Fruit fly (Drosophila melanogaster) whole organism, embryonic: Measurements from ENCODE around the gene CG44142.

Experiments
- Atf-2 ChIP-seq: fragments of 200-800 bp; sonication (Bioruptor generic); optimal IDR thresholded peaks from 2 replicates; lab custom pipeline; 2016; ENCODE audit warnings: missing biosample characterization, missing genetic modification characterization
- Atf6 ChIP-seq: fragments of 200-800 bp; sonication (Bioruptor generic); IDR thresholded peaks from 2 replicates; pipeline ENCODE4 v1.3.6; 2022; ENCODE audit warnings: missing biosample characterization, missing genetic modification characterization
- CG10267 ChIP-seq: fragments of 200-800 bp; sonication (Bioruptor generic); optimal IDR thresholded peaks from 2 replicates; lab custom pipeline; 2018; ENCODE audit warnings: missing biosample characterization, mild to moderate bottlenecking, missing genetic modification characterization, moderate library complexity
- CG10274 ChIP-seq: fragments of 200-800 bp; sonication (Bioruptor generic); optimal IDR thresholded peaks from 3 replicates; lab custom pipeline; 2017; ENCODE audit warnings: missing biosample characterization, mild to moderate bottlenecking, missing genetic modification characterization
- CG10366 ChIP-seq: fragments of 200-800 bp; sonication (Bioruptor generic); IDR thresholded peaks from 2 replicates; pipeline ENCODE4 v1.3.6; 2022; ENCODE audit warnings: missing biosample characterization, missing genetic modification characterization
- CG11398 ChIP-seq: fragments of 200-800 bp; sonication (Bioruptor generic); optimal IDR thresholded peaks from 2 replicates; lab custom pipeline; 2016; ENCODE audit warnings: missing biosample characterization, missing genetic modification characterization
- CG12769 ChIP-seq: fragments of 200-800 bp; sonication (Bioruptor generic); optimal IDR thresholded peaks from 2 replicates; lab custom pipeline; 2019; ENCODE audit warnings: missing biosample characterization, mild to moderate bottlenecking, missing genetic modification characterization, moderate library complexity
- CG13894 ChIP-seq: fragments of 200-800 bp; sonication (Bioruptor generic); optimal IDR thresholded peaks from 3 replicates; lab custom pipeline; 2018; ENCODE audit warnings: missing biosample characterization, mild to moderate bottlenecking, missing genetic modification characterization, moderate library complexity
- CG1647 ChIP-seq: fragments of 200-800 bp; sonication (Bioruptor generic); optimal IDR thresholded peaks from 3 replicates; lab custom pipeline; 2016; ENCODE audit warnings: missing biosample characterization, missing genetic modification characterization
- CG17361 ChIP-seq: fragments of 200-800 bp; sonication (Bioruptor generic); IDR thresholded peaks from 3 replicates; pipeline ENCODE4 v1.3.6; 2022; ENCODE audit warnings: missing biosample characterization, missing genetic modification characterization
- CG17385 ChIP-seq: fragments of 200-800 bp; sonication (Bioruptor generic); optimal IDR thresholded peaks from 3 replicates; lab custom pipeline; 2018; ENCODE audit warnings: missing biosample characterization, mild to moderate bottlenecking, missing genetic modification characterization
- CG2129 ChIP-seq: fragments of 200-800 bp; sonication (Bioruptor generic); IDR thresholded peaks from 2 replicates; pipeline ENCODE4 v1.3.6; 2022; ENCODE audit warnings: missing biosample characterization, missing genetic modification characterization; ENCODE audit not compliant: partially characterized antibody
- CG3407 ChIP-seq: fragments of 200-800 bp; sonication (Bioruptor generic); optimal IDR thresholded peaks from 2 replicates; lab custom pipeline; 2018; ENCODE audit warnings: missing biosample characterization, mild to moderate bottlenecking, missing genetic modification characterization
- CG4617 ChIP-seq: fragments of 200-800 bp; sonication (Bioruptor generic); optimal IDR thresholded peaks from 3 replicates; lab custom pipeline; 2016; ENCODE audit warnings: missing biosample characterization, missing genetic modification characterization, borderline replicate concordance
- CG6654 ChIP-seq: fragments of 200-800 bp; sonication (Bioruptor generic); optimal IDR thresholded peaks from 2 replicates; lab custom pipeline; 2017; ENCODE audit warnings: missing biosample characterization, mild to moderate bottlenecking, missing genetic modification characterization
- CG7745 ChIP-seq: fragments of 200-800 bp; sonication (Bioruptor generic); optimal IDR thresholded peaks from 2 replicates; lab custom pipeline; 2018; ENCODE audit warnings: missing biosample characterization, mild to moderate bottlenecking, missing genetic modification characterization, moderate library complexity
- CG8944 ChIP-seq: fragments of 200-800 bp; sonication (Bioruptor generic); optimal IDR thresholded peaks from 3 replicates; lab custom pipeline; 2016; ENCODE audit warnings: missing biosample characterization, missing genetic modification characterization
- CG9437 ChIP-seq: fragments of 200-800 bp; sonication (Bioruptor generic); optimal IDR thresholded peaks from 2 replicates; lab custom pipeline; 2018; ENCODE audit warnings: missing biosample characterization, mild to moderate bottlenecking, missing genetic modification characterization
- D19A ChIP-seq: fragments of 200-800 bp; optimal IDR thresholded peaks from 3 replicates; lab custom pipeline; 2019; ENCODE audit warnings: missing biosample characterization, mild to moderate bottlenecking, missing genetic modification characterization, moderate library complexity
- Drgx ChIP-seq: fragments of 200-800 bp; sonication (Bioruptor generic); IDR thresholded peaks from 2 replicates; pipeline ENCODE4 v1.3.6; 2022; ENCODE audit warnings: missing biosample characterization, missing genetic modification characterization
- HLH54F ChIP-seq: fragments of 200-800 bp; sonication (Bioruptor generic); optimal IDR thresholded peaks from 3 replicates; lab custom pipeline; 2016; ENCODE audit warnings: missing biosample characterization, missing genetic modification characterization
- Hey ChIP-seq: fragments of 200-800 bp; sonication (Bioruptor generic); optimal IDR thresholded peaks from 3 replicates; lab custom pipeline; 2018; ENCODE audit warnings: missing biosample characterization, mild to moderate bottlenecking, missing genetic modification characterization
- HmgD ChIP-seq: fragments of 200-800 bp; sonication (Bioruptor generic); optimal IDR thresholded peaks from 3 replicates; lab custom pipeline; 2016; ENCODE audit warnings: missing biosample characterization, missing genetic modification characterization
- Hr78 ChIP-seq, 2 experiments: fragments of 200-800 bp in 1 of 2; fragments of >200 bp in 1 of 2; sonication (Bioruptor generic) in 1 of 2; optimal IDR thresholded peaks; 2 replicates each; lab custom pipeline; 2017 to 2019; ENCODE audit warnings: missing biosample characterization in 2 of 2, missing genetic modification characterization in 2 of 2, mild to moderate bottlenecking in 1 of 2, moderate library complexity in 1 of 2
- Lhr ChIP-seq: fragments of 200-800 bp; sonication (Bioruptor generic); optimal IDR thresholded peaks from 3 replicates; lab custom pipeline; 2017; ENCODE audit warnings: mild to moderate bottlenecking, missing biosample characterization, missing genetic modification reagents, missing genetic modification characterization
- NFAT ChIP-seq: fragments of 200-800 bp; sonication (Bioruptor generic); IDR thresholded peaks from 2 replicates; pipeline ENCODE4 v1.3.6; 2022; ENCODE audit warnings: missing biosample characterization, missing genetic modification characterization
- NK7.1 ChIP-seq: fragments of 200-800 bp; sonication (Bioruptor generic); optimal IDR thresholded peaks from 3 replicates; lab custom pipeline; 2016; ENCODE audit warnings: missing biosample characterization, missing genetic modification characterization
- Nf-YB ChIP-seq: fragments of 200-800 bp; sonication (Bioruptor generic); optimal IDR thresholded peaks from 3 replicates; lab custom pipeline; 2019; ENCODE audit warnings: missing biosample characterization, mild to moderate bottlenecking, missing genetic modification characterization, moderate library complexity
- Pdp1 ChIP-seq, 2 experiments: fragments of 200-800 bp; sonication (Bioruptor generic); optimal IDR thresholded peaks; 3 replicates each; lab custom pipeline; 2016; ENCODE audit warnings: missing biosample characterization in 2 of 2, missing genetic modification characterization in 2 of 2, mild to moderate bottlenecking in 1 of 2, moderate library complexity in 1 of 2
- Spps ChIP-seq: fragments of 200-800 bp; sonication (Bioruptor generic); optimal IDR thresholded peaks from 2 replicates; lab custom pipeline; 2018; ENCODE audit warnings: missing biosample characterization, mild to moderate bottlenecking, missing genetic modification characterization
- Xbp1 ChIP-seq: fragments of 200-800 bp; sonication (Bioruptor generic); optimal IDR thresholded peaks from 3 replicates; lab custom pipeline; 2016; ENCODE audit warnings: missing biosample characterization, mild to moderate bottlenecking, missing genetic modification characterization
- bsh ChIP-seq, 2 experiments: fragments of 200-800 bp; sonication (Bioruptor generic); optimal IDR thresholded peaks; 2 replicates each; lab custom pipeline; 2017 to 2018; ENCODE audit warnings: mild to moderate bottlenecking in 2 of 2, missing biosample characterization in 2 of 2, missing genetic modification characterization in 2 of 2, moderate library complexity in 1 of 2
- chinmo ChIP-seq: fragments of 200-800 bp; sonication (Bioruptor generic); IDR thresholded peaks from 4 replicates; pipeline ENCODE4 v1.3.6; 2022; ENCODE audit warnings: missing biosample characterization, missing genetic modification characterization; ENCODE audit not compliant: partially characterized antibody
- croc ChIP-seq: fragments of 200-800 bp; sonication (Bioruptor generic); conservative IDR thresholded peaks from 3 replicates; pipeline ENCODE4 v1.3.6; 2022; ENCODE audit warnings: missing biosample characterization, missing genetic modification characterization
- danr ChIP-seq: fragments of 200-800 bp; sonication (Bioruptor generic); IDR thresholded peaks from 2 replicates; pipeline ENCODE4 v1.3.6; 2022; ENCODE audit warnings: missing biosample characterization, missing genetic modification characterization
- eyg ChIP-seq: fragments of 200-800 bp; sonication (Bioruptor generic); optimal IDR thresholded peaks from 3 replicates; lab custom pipeline; 2016; ENCODE audit warnings: missing biosample characterization, missing genetic modification characterization
- gem ChIP-seq: fragments of 200-800 bp; sonication (Bioruptor generic); optimal IDR thresholded peaks from 2 replicates; lab custom pipeline; 2019; ENCODE audit warnings: missing biosample characterization, mild to moderate bottlenecking, missing genetic modification characterization, moderate library complexity
- gsb-n ChIP-seq: fragments of 200-800 bp; sonication (Bioruptor generic); optimal IDR thresholded peaks from 3 replicates; lab custom pipeline; 2018; ENCODE audit warnings: missing biosample characterization, mild to moderate bottlenecking, missing genetic modification characterization
- ken ChIP-seq: fragments of 200-800 bp; sonication (Bioruptor generic); IDR thresholded peaks from 3 replicates; pipeline ENCODE4 v1.3.6; 2022; ENCODE audit warnings: missing biosample characterization, missing genetic modification characterization
- oc ChIP-seq: fragments of 200-800 bp; sonication (Bioruptor generic); optimal IDR thresholded peaks from 2 replicates; lab custom pipeline; 2018; ENCODE audit warnings: missing biosample characterization, mild to moderate bottlenecking, missing genetic modification characterization, moderate library complexity
- onecut ChIP-seq: fragments of 200-800 bp; sonication (Bioruptor generic); IDR thresholded peaks from 2 replicates; pipeline ENCODE4 v1.3.6; 2022; ENCODE audit warnings: missing biosample characterization, missing genetic modification characterization
- repo ChIP-seq: fragments of 200-800 bp; sonication (Bioruptor generic); optimal IDR thresholded peaks from 2 replicates; lab custom pipeline; 2016; ENCODE audit warnings: missing biosample characterization, missing genetic modification characterization
- sc ChIP-seq, 3 experiments: fragments of >200 bp in 2 of 3; fragments of 200-800 bp in 1 of 3; sonication (Bioruptor generic) in 1 of 3; optimal IDR thresholded peaks; 2 replicates in 2 of 3; 3 replicates in 1 of 3; lab custom pipeline; 2017; ENCODE audit warnings: mild to moderate bottlenecking in 1 of 3, missing biosample characterization in 1 of 3, missing genetic modification characterization in 1 of 3, missing genetic modification reagents in 1 of 3
- schlank ChIP-seq: fragments of 200-800 bp; sonication (Bioruptor generic); optimal IDR thresholded peaks from 2 replicates; lab custom pipeline; 2018; ENCODE audit warnings: missing biosample characterization, mild to moderate bottlenecking, missing genetic modification characterization
- sd ChIP-seq: fragments of 200-800 bp; sonication (Bioruptor generic); optimal IDR thresholded peaks from 3 replicates; lab custom pipeline; 2018; ENCODE audit warnings: missing biosample characterization, mild to moderate bottlenecking, missing genetic modification characterization, moderate library complexity
- sens ChIP-seq: fragments of 200-800 bp; sonication (Bioruptor generic); peaks from one replicate; lab custom pipeline; 2016; ENCODE audit warnings: missing biosample characterization, missing genetic modification characterization
- sisA ChIP-seq: fragments of 200-800 bp; sonication (Bioruptor generic); IDR thresholded peaks from 2 replicates; pipeline ENCODE4 v1.3.6; 2022; ENCODE audit warnings: missing biosample characterization, missing genetic modification characterization
- ssp ChIP-seq: fragments of 200-800 bp; sonication (Bioruptor generic); IDR thresholded peaks from 2 replicates; pipeline ENCODE4 v1.3.6; 2022; ENCODE audit warnings: missing biosample characterization, missing genetic modification characterization
- tap ChIP-seq: fragments of 200-800 bp; optimal IDR thresholded peaks from 3 replicates; lab custom pipeline; 2019; ENCODE audit warnings: missing biosample characterization, mild to moderate bottlenecking, missing genetic modification characterization, moderate library complexity

The CG44142 gene

dm6 chr3R:13305318-13305899 lies 7.6 kb downstream of the CG44142 start (continued):
- TF ChIP-seq CG11398 (no peak), CG10274 (no peak), Atf-2 (no peak), oc (tag; lab: Kevin White, UChicago) (peak; percentile 36), CG9437 (peak; percentile 48), HLH54F (GFP tag; lab: Kevin White, UChicago) (no peak), ken (GFP tag; lab: Robert Waterston, UW) (no peak), eyg (no peak), ssp (GFP tag; lab: Robert Waterston, UW) (no peak), CG8944 (GFP tag; lab: Kevin White, UChicago) (no peak), tap (peak; percentile 27), croc (GFP tag; lab: Robert Waterston, UW) (peak; percentile 13; the same call in 1 of the 3 replicates), sens (GFP tag; lab: Kevin White, UChicago) (peak; percentile 83), CG17385 (peak; percentile 48), Spps (tag; lab: Kevin White, UChicago) (peak; percentile 52), CG17361 (GFP tag; lab: Robert Waterston, UW) (peak; percentile 88; the same call in 2 of the 3 replicates), CG1647 (GFP tag; lab: Kevin White, UChicago) (no peak), CG3407 (GFP tag; lab: Kevin White, UChicago) (peak; percentile 28), gsb-n (tag; lab: Kevin White, UChicago) (peak; percentile 73), CG12769 (tag; lab: Kevin White, UChicago) (no peak), Pdp1 (GFP tag; optimal IDR thresholded peaks at IDR 0.05; lab: Kevin White, UChicago) (no peak), D19A (tag; lab: Kevin White, UChicago) (peak; percentile 62), HmgD (GFP tag; lab: Kevin White, UChicago) (no peak), NFAT (GFP tag; lab: Robert Waterston, UW) (no peak), onecut (no peak), Nf-YB (GFP tag; lab: Kevin White, UChicago) (peak; percentile 52), CG6654 (GFP tag; lab: Kevin White, UChicago) (peak; percentile 35), repo (GFP tag; lab: Kevin White, UChicago) (no peak), danr (GFP tag; lab: Robert Waterston, UW) (no peak), CG7745 (tag; lab: Kevin White, UChicago) (no peak), CG13894 (tag; lab: Kevin White, UChicago) (no peak), Lhr (peak; percentile 31), CG4617 (GFP tag; lab: Kevin White, UChicago) (no peak), gem (tag; lab: Kevin White, UChicago) (peak; percentile 82), sc (optimal IDR thresholded peaks at IDR 0.05; lab: Kevin White, UChicago) (no peak), sc (GFP tag; optimal IDR thresholded peaks at IDR 0.05; lab: Kevin White, UChicago) (peak; percentile 61), Hr78 (GFP tag; optimal IDR thresholded peaks at IDR 0.05; lab: Kevin White, UChicago) (peak in 1 of 2 experiments; percentile 29), CG10366 (GFP tag; lab: Robert Waterston, UW) (no peak), sisA (GFP tag; lab: Robert Waterston, UW) (no peak), schlank (tag; lab: Kevin White, UChicago) (no peak), Xbp1 (GFP tag; lab: Kevin White, UChicago) (peak; percentile 45), Drgx (GFP tag; lab: Robert Waterston, UW) (peak; percentile 39; the same call in 1 of the 2 replicates), chinmo (GFP tag; lab: Robert Waterston, UW) (no peak), CG10267 (tag; lab: Kevin White, UChicago) (peak; percentile 65), sd (tag; lab: Kevin White, UChicago) (no peak), CG2129 (no peak), bsh (GFP tag; optimal IDR thresholded peaks at IDR 0.05; lab: Kevin White, UChicago) (peak in 1 of 2 experiments; percentile 81), Hey (tag; lab: Kevin White, UChicago) (no peak), Atf6 (no peak), NK7.1 (no peak)
